Worm (Caenorhabditis elegans): Measurements from ENCODE around the gene ceh-36.

The ceh-36 gene

DNA sequence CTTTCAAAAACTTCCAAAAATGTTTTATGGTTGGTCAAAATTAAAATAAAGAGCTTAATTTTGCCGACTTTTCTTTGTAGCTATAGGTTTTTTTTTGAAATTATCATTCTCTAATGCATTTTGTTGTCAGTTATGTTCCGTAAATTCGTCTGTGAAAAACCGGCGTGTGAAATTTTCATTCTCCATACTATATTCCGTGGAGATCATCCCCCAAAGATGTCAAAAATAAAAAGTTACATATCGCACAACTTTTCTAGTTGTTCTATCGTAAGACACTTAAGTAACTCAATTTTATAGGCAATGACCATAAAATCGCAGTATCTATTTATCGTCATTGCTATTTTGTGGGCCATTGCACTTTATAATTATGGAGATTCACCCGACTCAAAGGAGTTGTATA is 7.7 kb downstream of the ceh-36 start, which contains the start of gene C37E2.10:
Gene C37E2.10, plus strand, starts transcription at position 301 of the 400 bp plus-strand sequence.
- no peak for TF ChIP-seq elt-3 (tag; optimal IDR thresholded peaks at IDR 0.05)
- no peak for TF ChIP-seq R02D3.7 (tag; optimal IDR thresholded peaks at IDR 0.05)
- no peak for TF ChIP-seq unc-39 (tag; optimal IDR thresholded peaks at IDR 0.05)
- no peak for TF ChIP-seq zag-1 (tag; optimal IDR thresholded peaks at IDR 0.05)
- TF ChIP-seq F13H6.1 (tag; optimal IDR thresholded peaks at IDR 0.05): no peak
- no peak for TF ChIP-seq ZK546.5 (tag; optimal IDR thresholded peaks at IDR 0.05)
- TF ChIP-seq lin-39 (tag; optimal IDR thresholded peaks at IDR 0.05): no peak
- no peak for TF ChIP-seq lsy-2 (tag; optimal IDR thresholded peaks at IDR 0.05)
- no peak for TF ChIP-seq egl-27 (tag; optimal IDR thresholded peaks at IDR 0.05)
- no peak for TF ChIP-seq gmeb-1 (tag; optimal IDR thresholded peaks at IDR 0.05)
- no peak for TF ChIP-seq unc-62 (GFP tag; optimal IDR thresholded peaks at IDR 0.05)

ce11 chrX:14175740-14176139 is 10.6 kb downstream of the ceh-36 start, which contains the start of gene C37E2.2:
C37E2.2 (plus strand) TSS chrX:14176040.
- TF ChIP-seq nhr-237 (tag; optimal IDR thresholded peaks at IDR 0.05) (no peak), nhr-23 (tag; optimal IDR thresholded peaks at IDR 0.05) (no peak)

DNA sequence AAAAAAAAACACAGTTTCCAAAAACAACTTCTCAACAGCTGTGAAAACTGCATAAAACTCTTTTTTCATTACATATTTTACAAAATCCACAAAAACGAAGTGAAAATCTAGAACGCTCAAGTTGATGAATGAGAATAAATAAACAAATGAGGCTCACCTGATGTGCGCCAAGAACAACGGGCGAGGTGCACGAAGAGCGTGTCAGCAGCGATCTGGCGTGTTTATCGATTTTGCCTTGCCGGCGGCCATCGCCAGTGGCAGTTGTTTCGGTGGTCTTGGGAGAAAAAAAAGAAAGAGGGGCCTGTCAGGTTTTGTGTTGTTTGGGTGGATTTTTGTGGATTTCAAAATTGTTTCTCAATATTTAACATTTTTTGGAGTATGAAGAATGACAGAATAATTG is 12.5 kb downstream of the ceh-36 start, which contains the start of gene idhb-1:
Gene idhb-1, minus strand, starts transcription at position 214 of the 400 bp plus-strand sequence.
- TF ChIP-seq gmeb-1 (tag; optimal IDR thresholded peaks at IDR 0.05) (peak; percentile 74), crh-2 (tag; optimal IDR thresholded peaks at IDR 0.05) (peak; percentile 73), egl-27 (tag; optimal IDR thresholded peaks at IDR 0.05) (peak; percentile 32), nhr-77 (tag; optimal IDR thresholded peaks at IDR 0.05) (no peak), nhr-23 (tag; optimal IDR thresholded peaks at IDR 0.05) (no peak), mdl-1 (tag; optimal IDR thresholded peaks at IDR 0.05) (peak in 1 of 2 experiments; percentile 22), ama-1 (optimal IDR thresholded peaks at IDR 0.05) (no peak), Y55F3AM.14 (GFP tag; optimal IDR thresholded peaks at IDR 0.05) (no peak), elt-3 (tag; optimal IDR thresholded peaks at IDR 0.05) (no peak), lsy-2 (tag; optimal IDR thresholded peaks at IDR 0.05) (peak; percentile 67 to 78), sma-3 (GFP tag; optimal IDR thresholded peaks at IDR 0.05) (peak; percentile 62), unc-55 (GFP tag; optimal IDR thresholded peaks at IDR 0.05) (peak; percentile 67), sem-4 (tag; optimal IDR thresholded peaks at IDR 0.05) (peak; percentile 39), dmd-4 (tag; optimal IDR thresholded peaks at IDR 0.05) (no peak), lin-11 (tag; optimal IDR thresholded peaks at IDR 0.05) (peak; percentile 53), ceh-16 (tag; optimal IDR thresholded peaks at IDR 0.05) (no peak), sma-9 (GFP tag; optimal IDR thresholded peaks at IDR 0.05) (peak; percentile 74), sma-9 (tag; optimal IDR thresholded peaks at IDR 0.05) (no peak), aly-2 (tag; optimal IDR thresholded peaks at IDR 0.05) (no peak), nhr-25 (tag; optimal IDR thresholded peaks at IDR 0.05) (peak; percentile 76), F13H6.1 (tag; optimal IDR thresholded peaks at IDR 0.05) (peak; percentile 79), snpc-4 (tag; optimal IDR thresholded peaks at IDR 0.05) (peak; percentile 23), zag-1 (tag; optimal IDR thresholded peaks at IDR 0.05) (peak; percentile 31), nhr-237 (tag; optimal IDR thresholded peaks at IDR 0.05) (no peak), C34F6.9 (tag; optimal IDR thresholded peaks at IDR 0.05) (peak; percentile 62), ztf-4 (tag; optimal IDR thresholded peaks at IDR 0.05) (peak; percentile 19), skn-1 (tag; optimal IDR thresholded peaks at IDR 0.05) (no peak), mab-5 (tag; optimal IDR thresholded peaks at IDR 0.05) (peak; percentile 80), ztf-11 (tag; optimal IDR thresholded peaks at IDR 0.05) (no peak), ztf-1 (GFP tag; conservative IDR thresholded peaks at IDR 0.05) (no peak), peb-1 (tag; optimal IDR thresholded peaks at IDR 0.05) (no peak), nhr-21 (tag; optimal IDR thresholded peaks at IDR 0.05) (peak; percentile 55), nhr-129 (tag; optimal IDR thresholded peaks at IDR 0.05) (peak; percentile 78), R02D3.7 (tag; optimal IDR thresholded peaks at IDR 0.05) (no peak), mbf-1 (tag; optimal IDR thresholded peaks at IDR 0.05) (no peak), nhr-6 (tag; optimal IDR thresholded peaks at IDR 0.05) (peak; percentile 43), lin-13 (GFP tag; optimal IDR thresholded peaks at IDR 0.05) (peak; percentile 71), unc-62 (GFP tag; optimal IDR thresholded peaks at IDR 0.05) (no peak), fos-1 (tag; optimal IDR thresholded peaks at IDR 0.05) (peak; percentile 59), nhr-12 (tag; optimal IDR thresholded peaks at IDR 0.05) (no peak), ZK546.5 (tag; optimal IDR thresholded peaks at IDR 0.05) (no peak)
